Worm (Caenorhabditis elegans) whole organism, L1 larva: ENCODE measurements around the gene R04B5.11.

Source experiments
- aha-1 ChIP-seq: fragments of 150-350 bp; optimal IDR thresholded peaks from 2 replicates; lab custom pipeline; 2014; ENCODE audit warnings: missing biosample characterization, missing genetic modification characterization
- aly-2 ChIP-seq: fragments of 150-350 bp; optimal IDR thresholded peaks from 2 replicates; lab custom pipeline; 2014; ENCODE audit warnings: missing biosample characterization, missing genetic modification characterization
- ceh-82 ChIP-seq, 3 experiments: fragments of 150-350 bp in 1 of 3; sonication (generic microtip) in 2 of 3; optimal IDR thresholded peaks; 2 replicates each; lab custom pipeline; 2014 to 2017; ENCODE audit warnings: missing biosample characterization in 3 of 3, missing genetic modification characterization in 3 of 3
- elt-2 ChIP-seq: sonication (generic microtip); optimal IDR thresholded peaks from 2 replicates; lab custom pipeline; 2016; ENCODE audit warnings: missing genetic modification characterization, mild to moderate bottlenecking, inconsistent platforms, missing compliant biosample characterization, missing genetic modification reagents
- fos-1 ChIP-seq: fragments of 150-350 bp; optimal IDR thresholded peaks from 2 replicates; lab custom pipeline; 2014; ENCODE audit warnings: missing biosample characterization, missing genetic modification characterization
- nhr-90 ChIP-seq: sonication (generic microtip); optimal IDR thresholded peaks from 2 replicates; lab custom pipeline; 2016; ENCODE audit warnings: mild to moderate bottlenecking, missing genetic modification characterization, missing compliant biosample characterization; ENCODE audit not compliant: poor library complexity

ce11 chrV:10103811-10104210 lies 12.8 kb upstream of the R04B5.11 start:
- TF ChIP-seq aha-1 (tag; lab: Kevin White, UChicago) (no peak), nhr-90 (tag; lab: Kevin White, UChicago) (no peak), elt-2 (tag; lab: Kevin White, UChicago) (peak; percentile 26), ceh-82 (tag; optimal IDR thresholded peaks at IDR 0.05; lab: Kevin White, UChicago) (no peak), fos-1 (no peak), aly-2 (tag; lab: Kevin White, UChicago) (no peak)
